Worm (Caenorhabditis elegans) whole organism, young adult: Measurements from ENCODE around the gene ZC262.4.

Source experiments
- B0019.2 ChIP-seq: fragments of 200-800 bp; sonication (Bioruptor generic); conservative IDR thresholded peaks from 2 replicates; pipeline ENCODE4 v1.3.6; 2022; ENCODE audit warnings: missing genetic modification reagents, missing genetic modification characterization, missing compliant biosample characterization
- B0035.1 ChIP-seq: sonication (generic microtip); optimal IDR thresholded peaks from 2 replicates; lab custom pipeline; 2016; ENCODE audit warnings: missing genetic modification characterization, mild to moderate bottlenecking, missing compliant biosample characterization, missing genotype, missing genetic modification reagents
- B0261.1 ChIP-seq: sonication (generic microtip); optimal IDR thresholded peaks from 2 replicates; lab custom pipeline; 2016; ENCODE audit warnings: mild to moderate bottlenecking, missing genetic modification characterization, moderate library complexity, missing compliant biosample characterization
- B0336.3 ChIP-seq: fragments of 200-800 bp; sonication (Bioruptor generic); IDR thresholded peaks from 2 replicates; pipeline ENCODE4 v1.3.6; 2022; ENCODE audit warnings: missing genetic modification characterization, missing compliant biosample characterization
- C06A6.2 ChIP-seq: fragments of 200-800 bp; sonication (Bioruptor generic); conservative IDR thresholded peaks from 2 replicates; pipeline ENCODE4 v1.3.6; 2022; ENCODE audit warnings: missing genetic modification characterization, missing compliant biosample characterization
- F22D6.2 ChIP-seq: sonication (generic microtip); optimal IDR thresholded peaks from 2 replicates; lab custom pipeline; 2016; ENCODE audit warnings: mild to moderate bottlenecking, missing genetic modification characterization, missing compliant biosample characterization
- F33H1.4 ChIP-seq: fragments of 200-800 bp; sonication (Bioruptor generic); IDR thresholded peaks from 2 replicates; pipeline ENCODE4 v1.3.6; 2022; ENCODE audit warnings: missing genetic modification reagents, missing genetic modification characterization, missing compliant biosample characterization
- F37B4.10 ChIP-seq: fragments of 200-800 bp; sonication (Bioruptor generic); IDR thresholded peaks from 2 replicates; pipeline ENCODE4 v1.3.6; 2022; ENCODE audit warnings: missing genetic modification characterization, missing compliant biosample characterization
- F49E8.2 ChIP-seq: sonication (generic microtip); optimal IDR thresholded peaks from 3 replicates; lab custom pipeline; 2017; ENCODE audit warnings: missing genetic modification characterization, mild to moderate bottlenecking, missing compliant biosample characterization, antibody characterized with exemption, moderate library complexity; ENCODE audit not compliant: insufficient read depth
- K11D2.4 ChIP-seq: fragments of 200-800 bp; sonication (Bioruptor generic); IDR thresholded peaks from 2 replicates; pipeline ENCODE4 v1.3.6; 2022; ENCODE audit warnings: missing genetic modification reagents, missing genetic modification characterization, missing compliant biosample characterization
- Y56A3A.18 ChIP-seq: fragments of 200-800 bp; sonication (Bioruptor generic); IDR thresholded peaks from 2 replicates; pipeline ENCODE4 v1.3.6; 2022; ENCODE audit warnings: missing genetic modification reagents, missing genetic modification characterization, missing compliant biosample characterization
- akir-1 ChIP-seq: fragments of 200-800 bp; sonication (Bioruptor generic); optimal IDR thresholded peaks from 2 replicates; lab custom pipeline; 2018; ENCODE audit warnings: mild to moderate bottlenecking, missing genetic modification characterization, moderate library complexity, missing compliant biosample characterization
- ama-1 ChIP-seq, 3 experiments: fragments of 150-350 bp in 1 of 3; sonication (generic microtip) in 2 of 3; optimal IDR thresholded peaks; 2 replicates each; lab custom pipeline; 2014 to 2018; ENCODE audit warnings: missing biosample characterization in 2 of 3, missing genetic modification characterization in 2 of 3, missing genetic modification reagents in 2 of 3
- aptf-2 ChIP-seq: fragments of 200-800 bp; sonication (Bioruptor generic); conservative IDR thresholded peaks from 2 replicates; pipeline ENCODE4 v1.3.6; 2022; ENCODE audit warnings: missing genetic modification reagents, missing genetic modification characterization, missing compliant biosample characterization
- attf-5 ChIP-seq: fragments of 200-800 bp; sonication (Bioruptor generic); optimal IDR thresholded peaks from 2 replicates; lab custom pipeline; 2018; ENCODE audit warnings: mild to moderate bottlenecking, missing genetic modification characterization, missing compliant biosample characterization
- cebp-2 ChIP-seq: fragments of 200-800 bp; sonication (Bioruptor generic); IDR thresholded peaks from 2 replicates; pipeline ENCODE4 v1.3.6; 2022; ENCODE audit warnings: missing genetic modification characterization, missing compliant biosample characterization
- ceh-40 ChIP-seq: fragments of 200-800 bp; sonication (Bioruptor generic); IDR thresholded peaks from 2 replicates; pipeline ENCODE4 v1.3.6; 2022; ENCODE audit warnings: missing genetic modification characterization, missing compliant biosample characterization
- ceh-58 ChIP-seq: fragments of 200-800 bp; sonication (Bioruptor generic); IDR thresholded peaks from 2 replicates; pipeline ENCODE4 v1.3.6; 2022; ENCODE audit warnings: missing genetic modification characterization, missing compliant biosample characterization
- dox-1 ChIP-seq: fragments of 200-800 bp; sonication (Bioruptor generic); IDR thresholded peaks from 2 replicates; pipeline ENCODE4 v1.3.6; 2022; ENCODE audit warnings: missing genetic modification reagents, missing genetic modification characterization, missing compliant biosample characterization
- egrh-3 ChIP-seq: fragments of 200-800 bp; sonication (Bioruptor generic); IDR thresholded peaks from 2 replicates; pipeline ENCODE4 v1.3.6; 2022; ENCODE audit warnings: missing genetic modification reagents, missing genetic modification characterization, missing compliant biosample characterization
- fkh-3 ChIP-seq: sonication (generic microtip); optimal IDR thresholded peaks from 2 replicates; lab custom pipeline; 2016; ENCODE audit warnings: mild to moderate bottlenecking, missing genetic modification characterization, missing compliant biosample characterization
- gei-17 ChIP-seq: fragments of 200-800 bp; sonication (Bioruptor generic); optimal IDR thresholded peaks from 2 replicates; lab custom pipeline; 2018; ENCODE audit warnings: mild to moderate bottlenecking, missing genetic modification characterization, missing compliant biosample characterization
- him-1 ChIP-seq: sonication (generic microtip); optimal IDR thresholded peaks from 2 replicates; lab custom pipeline; 2016; ENCODE audit warnings: missing genotype, missing genetic modification reagents, missing genetic modification characterization, missing compliant biosample characterization
- hlh-12 ChIP-seq: sonication (generic microtip); optimal IDR thresholded peaks from 2 replicates; lab custom pipeline; 2016; ENCODE audit warnings: missing genetic modification characterization, missing compliant biosample characterization
- hmg-1.2 ChIP-seq: fragments of 200-800 bp; sonication (Bioruptor generic); IDR thresholded peaks from 2 replicates; pipeline ENCODE4 v1.3.6; 2022; ENCODE audit warnings: missing genetic modification reagents, missing genetic modification characterization, missing compliant biosample characterization
- hrde-1 ChIP-seq: sonication (generic microtip); optimal IDR thresholded peaks from 2 replicates; lab custom pipeline; 2016; ENCODE audit warnings: missing genetic modification characterization, mild to moderate bottlenecking, missing compliant biosample characterization, moderate library complexity, missing genotype, missing genetic modification reagents, borderline replicate concordance
- lag-1 ChIP-seq: fragments of 200-800 bp; sonication (Bioruptor generic); IDR thresholded peaks from 2 replicates; pipeline ENCODE4 v1.3.6; 2022; ENCODE audit warnings: missing genetic modification reagents, missing genetic modification characterization, missing compliant biosample characterization
- madf-3 ChIP-seq: fragments of 200-800 bp; sonication (Bioruptor generic); IDR thresholded peaks from 2 replicates; pipeline ENCODE4 v1.3.6; 2022; ENCODE audit warnings: missing genetic modification reagents, missing genetic modification characterization, missing compliant biosample characterization
- madf-6 ChIP-seq: fragments of 200-800 bp; sonication (Bioruptor generic); IDR thresholded peaks from 2 replicates; pipeline ENCODE4 v1.3.6; 2022; ENCODE audit warnings: missing genetic modification reagents, missing genetic modification characterization, missing compliant biosample characterization
- mcd-1 ChIP-seq: fragments of 200-800 bp; sonication (Bioruptor generic); IDR thresholded peaks from 2 replicates; pipeline ENCODE4 v1.3.6; 2022; ENCODE audit warnings: missing genetic modification reagents, missing genetic modification characterization, missing compliant biosample characterization
- nfya-2 ChIP-seq: fragments of 200-800 bp; sonication (Bioruptor generic); IDR thresholded peaks from 2 replicates; pipeline ENCODE4 v1.3.6; 2022; ENCODE audit warnings: missing genetic modification reagents, missing genetic modification characterization, missing compliant biosample characterization
- nhr-120 ChIP-seq: fragments of 200-800 bp; sonication (Bioruptor generic); IDR thresholded peaks from 2 replicates; pipeline ENCODE4 v1.3.6; 2022; ENCODE audit warnings: missing genetic modification characterization, missing compliant biosample characterization
- nhr-179 ChIP-seq: sonication (generic microtip); optimal IDR thresholded peaks from 2 replicates; lab custom pipeline; 2016; ENCODE audit warnings: mild to moderate bottlenecking, missing genetic modification characterization, missing compliant biosample characterization
- nhr-27 ChIP-seq: fragments of 200-800 bp; sonication (Bioruptor generic); optimal IDR thresholded peaks from 2 replicates; lab custom pipeline; 2018; ENCODE audit warnings: mild to moderate bottlenecking, missing genetic modification characterization, moderate library complexity, missing compliant biosample characterization
- nhr-90 ChIP-seq: sonication (generic microtip); optimal IDR thresholded peaks from 2 replicates; lab custom pipeline; 2016; ENCODE audit warnings: missing genotype, mild to moderate bottlenecking, missing genetic modification characterization, missing compliant biosample characterization
- rcor-1 ChIP-seq: fragments of 200-800 bp; sonication (Bioruptor generic); IDR thresholded peaks from 2 replicates; pipeline ENCODE4 v1.3.6; 2022; ENCODE audit warnings: missing genetic modification reagents, missing genetic modification characterization, missing compliant biosample characterization
- rec-8 ChIP-seq, 2 experiments: sonication (generic microtip); optimal IDR thresholded peaks; 2 replicates each; lab custom pipeline; 2016; ENCODE audit warnings: mild to moderate bottlenecking in 2 of 2, missing genetic modification characterization in 2 of 2, missing genetic modification reagents in 2 of 2, missing genotype in 2 of 2, missing biosample characterization in 1 of 2, missing compliant biosample characterization in 1 of 2, moderate library complexity in 1 of 2
- repo-1 ChIP-seq: sonication (generic microtip); optimal IDR thresholded peaks from 2 replicates; lab custom pipeline; 2017; ENCODE audit warnings: mild to moderate bottlenecking, missing genetic modification characterization, missing compliant biosample characterization
- sdz-38 ChIP-seq: sonication (generic microtip); optimal IDR thresholded peaks from 2 replicates; lab custom pipeline; 2016; ENCODE audit warnings: missing genotype, missing genetic modification characterization, missing compliant biosample characterization
- snpc-1.1 ChIP-seq: sonication (generic microtip); optimal IDR thresholded peaks from 2 replicates; lab custom pipeline; 2017; ENCODE audit warnings: missing genetic modification characterization, mild to moderate bottlenecking, missing compliant biosample characterization, antibody characterized with exemption, moderate library complexity, missing genotype, missing genetic modification reagents; ENCODE audit not compliant: insufficient read depth
- somi-1 ChIP-seq: fragments of 200-800 bp; sonication (Bioruptor generic); optimal IDR thresholded peaks from 2 replicates; lab custom pipeline; 2018; ENCODE audit warnings: mild to moderate bottlenecking, missing genetic modification characterization, missing compliant biosample characterization
- sptf-2 ChIP-seq: fragments of 200-800 bp; sonication (Bioruptor generic); optimal IDR thresholded peaks from 2 replicates; lab custom pipeline; 2018; ENCODE audit warnings: mild to moderate bottlenecking, missing genetic modification characterization, missing compliant biosample characterization
- xnd-1 ChIP-seq: sonication (generic microtip); optimal IDR thresholded peaks from 2 replicates; lab custom pipeline; 2016; ENCODE audit warnings: missing genotype, missing genetic modification reagents, missing genetic modification characterization, missing compliant biosample characterization
- zim-3 ChIP-seq: sonication (generic microtip); optimal IDR thresholded peaks from 2 replicates; lab custom pipeline; 2017; ENCODE audit warnings: mild to moderate bottlenecking, missing genetic modification characterization, moderate library complexity, missing compliant biosample characterization
- ztf-6 ChIP-seq: fragments of 200-800 bp; sonication (Bioruptor generic); IDR thresholded peaks from 2 replicates; pipeline ENCODE4 v1.3.6; 2022; ENCODE audit warnings: missing genetic modification reagents, missing genetic modification characterization, missing compliant biosample characterization

ZC262.4 gene

DNA sequence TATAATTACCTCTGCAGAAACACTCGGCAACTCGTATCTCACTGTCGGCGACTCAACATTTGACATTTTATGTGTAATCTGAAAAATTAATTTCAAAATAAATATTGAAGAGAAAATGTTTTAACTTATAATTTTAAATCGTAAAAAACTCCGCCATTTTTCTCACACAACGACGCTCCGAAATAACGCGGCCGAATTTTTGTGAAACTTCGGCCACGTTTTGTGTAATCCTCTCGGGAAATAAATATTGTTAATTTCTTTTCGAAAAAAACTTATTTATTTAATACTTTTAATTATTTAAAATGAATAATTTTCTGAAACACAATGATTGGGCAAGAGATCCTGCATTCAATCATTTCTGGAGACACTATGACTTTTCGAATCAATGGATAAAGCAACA, 27.0 kb downstream of the ZC262.4 start, which contains the start of the genes F10E9.7 and F10E9.5 (continued):
- TF ChIP-seq repo-1 (tag; lab: Kevin White, UChicago) (no peak), hmg-1.2 (GFP tag; lab: Robert Waterston, UW) (peak; percentile 42), hrde-1 (tag; lab: Kevin White, UChicago) (peak; percentile 82), ceh-58 (no peak), egrh-3 (no peak), nhr-27 (tag; lab: Kevin White, UChicago) (no peak), zim-3 (tag; lab: Kevin White, UChicago) (peak; percentile 36), nhr-90 (no peak), B0261.1 (tag; lab: Kevin White, UChicago) (peak; percentile 19), F33H1.4 (GFP tag; lab: Robert Waterston, UW) (peak; percentile 68), ztf-6 (GFP tag; lab: Robert Waterston, UW) (peak; percentile 59; the same call in 1 of the 2 replicates), B0035.1 (peak; percentile 45), B0019.2 (peak; percentile 73), B0336.3 (no peak), ceh-40 (GFP tag; lab: Robert Waterston, UW) (peak; percentile 89), sptf-2 (GFP tag; lab: Kevin White, UChicago) (no peak), madf-3 (GFP tag; lab: Robert Waterston, UW) (peak; percentile 78; the same call in 1 of the 2 replicates), rec-8 (tag; optimal IDR thresholded peaks at IDR 0.05; lab: Kevin White, UChicago) (peak; percentile 14 to 92), hlh-12 (tag; lab: Kevin White, UChicago) (no peak), snpc-1.1 (tag; lab: Kevin White, UChicago) (peak; percentile 46), F49E8.2 (tag; lab: Kevin White, UChicago) (no peak), nhr-179 (tag; lab: Kevin White, UChicago) (no peak), sdz-38 (no peak), nhr-120 (no peak), F22D6.2 (tag; lab: Kevin White, UChicago) (peak; percentile 13), C06A6.2 (GFP tag; lab: Robert Waterston, UW) (no peak), F37B4.10 (GFP tag; lab: Robert Waterston, UW) (no peak), akir-1 (GFP tag; lab: Kevin White, UChicago) (no peak), Y56A3A.18 (no peak), nfya-2 (GFP tag; lab: Robert Waterston, UW) (no peak)

DNA sequence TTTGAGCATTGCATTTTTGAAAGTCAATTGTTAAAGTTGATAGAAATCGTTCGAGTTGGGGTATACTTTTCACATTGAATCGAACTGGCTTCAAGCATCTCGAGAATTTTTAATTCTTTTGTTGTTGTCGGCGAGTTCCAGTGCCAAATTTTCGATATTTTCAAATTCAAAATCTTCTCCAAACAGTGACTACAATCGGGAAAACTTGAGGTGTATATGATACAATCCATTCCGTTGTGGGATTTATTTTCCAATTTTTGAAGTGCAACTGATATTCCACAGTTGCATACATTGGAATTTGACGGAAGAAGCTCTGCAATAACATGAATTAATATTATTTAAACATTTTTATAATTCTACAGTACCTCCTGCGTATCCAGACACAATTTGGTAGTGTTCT, 28.5 kb downstream of the ZC262.4 start:
- TF ChIP-seq aptf-2 (GFP tag; lab: Robert Waterston, UW) (no peak), him-1 (tag; lab: Kevin White, UChicago) (no peak), ama-1 (optimal IDR thresholded peaks at IDR 0.05; lab: Kevin White, UChicago) (no peak), ama-1 (GFP tag; optimal IDR thresholded peaks at IDR 0.05; lab: Kevin White, UChicago) (no peak), B0336.3 (no peak), F22D6.2 (tag; lab: Kevin White, UChicago) (no peak), somi-1 (no peak), fkh-3 (tag; lab: Kevin White, UChicago) (no peak), rcor-1 (GFP tag; lab: Robert Waterston, UW) (no peak), K11D2.4 (GFP tag; lab: Robert Waterston, UW) (no peak), mcd-1 (GFP tag; lab: Robert Waterston, UW) (no peak), cebp-2 (GFP tag; lab: Robert Waterston, UW) (no peak), dox-1 (GFP tag; lab: Robert Waterston, UW) (no peak), lag-1 (GFP tag; lab: Robert Waterston, UW) (no peak), madf-6 (no peak), attf-5 (GFP tag; lab: Kevin White, UChicago) (no peak), ceh-58 (no peak), gei-17 (GFP tag; lab: Kevin White, UChicago) (no peak), xnd-1 (tag; lab: Kevin White, UChicago) (no peak)
